Fruit fly (Drosophila melanogaster): ENCODE measurements around the gene pkaap.

Gene pkaap

dm6 chr2L:16329625-16330024, 41.5 kb downstream of the pkaap start, which contains the start of gene CG4440:
TSS of gene CG4440 (plus strand) at chr2L:16329925.
- TF ChIP-seq CG10348 (GFP tag; IDR thresholded peaks at IDR 0.05): no peak
- TF ChIP-seq CG12605 (GFP tag; IDR thresholded peaks at IDR 0.05): no peak
- TF ChIP-seq D1 (tag; optimal IDR thresholded peaks at IDR 0.05): no peak
- no peak for TF ChIP-seq CG14655 (GFP tag; optimal IDR thresholded peaks at IDR 0.05)
- TF ChIP-seq CG9948 (tag; optimal IDR thresholded peaks at IDR 0.05): no peak
- TF ChIP-seq Snoo (tag; optimal IDR thresholded peaks at IDR 0.05): no peak
- TF ChIP-seq fd96Ca (GFP tag; IDR thresholded peaks at IDR 0.05): no peak
- no peak for TF ChIP-seq CG17806 (tag; optimal IDR thresholded peaks at IDR 0.05)
- no peak for TF ChIP-seq EcR (GFP tag; optimal IDR thresholded peaks at IDR 0.05)
- TF ChIP-seq CG13204 (GFP tag; optimal IDR thresholded peaks at IDR 0.05): no peak
- no peak for TF ChIP-seq CG32121 (GFP tag; IDR thresholded peaks at IDR 0.05)
- TF ChIP-seq rn (GFP tag; IDR thresholded peaks at IDR 0.05): no peak
- no peak for TF ChIP-seq CG34367 (tag; optimal IDR thresholded peaks at IDR 0.05)
- no peak for TF ChIP-seq CG15710 (tag; optimal IDR thresholded peaks at IDR 0.05)
- TF ChIP-seq Pif1B (GFP tag; optimal IDR thresholded peaks at IDR 0.05): no peak
- TF ChIP-seq CG4496 (GFP tag; IDR thresholded peaks at IDR 0.05): no peak

- TF ChIP-seq CG8301 (tag; optimal IDR thresholded peaks at IDR 0.05) (no peak), gl (tag; optimal IDR thresholded peaks at IDR 0.05) (no peak), EcR (GFP tag; optimal IDR thresholded peaks at IDR 0.05) (no peak), CG9948 (tag; optimal IDR thresholded peaks at IDR 0.05) (no peak)
Observed at dm6 chr2L:16337785-16338184, 49.7 kb downstream of the pkaap start, which contains the start of gene CG31817. TSS of gene CG31817 (minus strand) at chr2L:16337885.

dm6 chr2L:16340268-16340667, 52.2 kb downstream of the pkaap start, which contains the start of gene CG42266:
TSS of gene CG42266 (minus strand) at chr2L:16340368.
- TF ChIP-seq CG8301 (tag; optimal IDR thresholded peaks at IDR 0.05) (no peak), gl (tag; optimal IDR thresholded peaks at IDR 0.05) (no peak), CG32121 (GFP tag; IDR thresholded peaks at IDR 0.05) (no peak), CG13204 (GFP tag; optimal IDR thresholded peaks at IDR 0.05) (no peak), CG12605 (GFP tag; IDR thresholded peaks at IDR 0.05) (no peak), D1 (tag; optimal IDR thresholded peaks at IDR 0.05) (no peak), CG17806 (tag; optimal IDR thresholded peaks at IDR 0.05) (no peak), CG4496 (GFP tag; IDR thresholded peaks at IDR 0.05) (no peak), CG14655 (GFP tag; optimal IDR thresholded peaks at IDR 0.05) (no peak), rn (GFP tag; IDR thresholded peaks at IDR 0.05) (no peak), CG34367 (tag; optimal IDR thresholded peaks at IDR 0.05) (no peak), fd96Ca (GFP tag; IDR thresholded peaks at IDR 0.05) (no peak), Ets98B (GFP tag; IDR thresholded peaks at IDR 0.05) (no peak), CG15710 (tag; optimal IDR thresholded peaks at IDR 0.05) (no peak), EcR (GFP tag; optimal IDR thresholded peaks at IDR 0.05) (no peak), Pif1B (GFP tag; optimal IDR thresholded peaks at IDR 0.05) (no peak)

Data from whole organism, pupa.